Worm (Caenorhabditis elegans): ENCODE results near the gene apl-1.

ce11 chrX:5086212-5086611, 30.5 kb downstream of the apl-1 start:
- no peak for TF ChIP-seq ets-4 (tag; optimal IDR thresholded peaks at IDR 0.05)
- TF ChIP-seq ama-1 (optimal IDR thresholded peaks at IDR 0.05), result no peak
- no peak for TF ChIP-seq madf-2 (tag; optimal IDR thresholded peaks at IDR 0.05)

Data from whole organism, late embryonic.